Fruit fly (Drosophila melanogaster) whole organism, embryonic: ENCODE measurements around the gene CG4267.

ENCODE experiments used
- BtbVII ChIP-seq: fragments of 200-800 bp; sonication (Bioruptor generic); optimal IDR thresholded peaks from 3 replicates; lab custom pipeline; 2017; ENCODE audit warnings: missing biosample characterization, mild to moderate bottlenecking, missing genetic modification characterization
- CG11085 ChIP-seq: fragments of 200-800 bp; sonication (Bioruptor generic); IDR thresholded peaks from 2 replicates; pipeline ENCODE4 v1.3.6; 2022; ENCODE audit warnings: missing biosample characterization, missing genetic modification characterization
- CG11560 ChIP-seq: fragments of 200-800 bp; sonication (Bioruptor generic); IDR thresholded peaks from 3 replicates; pipeline ENCODE4 v1.3.6; 2022; ENCODE audit warnings: missing biosample characterization, missing genetic modification characterization
- CG12104 ChIP-seq: fragments of 200-800 bp; sonication (Bioruptor generic); optimal IDR thresholded peaks from 3 replicates; lab custom pipeline; 2016; ENCODE audit warnings: missing biosample characterization, missing genetic modification characterization
- CG12155 ChIP-seq: fragments of 200-800 bp; sonication (Bioruptor generic); optimal IDR thresholded peaks from 3 replicates; lab custom pipeline; 2016; ENCODE audit warnings: missing biosample characterization, missing genetic modification characterization
- CG12744 ChIP-seq: fragments of 200-800 bp; sonication (Bioruptor generic); optimal IDR thresholded peaks from 2 replicates; lab custom pipeline; 2016; ENCODE audit warnings: missing biosample characterization, missing genetic modification characterization
- CG13287 ChIP-seq: fragments of 200-800 bp; sonication (Bioruptor generic); IDR thresholded peaks from 2 replicates; pipeline ENCODE4 v1.3.6; 2022; ENCODE audit warnings: missing biosample characterization, missing genetic modification characterization; ENCODE audit not compliant: partially characterized antibody
- CG17568 ChIP-seq: fragments of 200-800 bp; sonication (Bioruptor generic); optimal IDR thresholded peaks from 2 replicates; lab custom pipeline; 2018; ENCODE audit warnings: missing biosample characterization, mild to moderate bottlenecking, missing genetic modification characterization, moderate library complexity
- CG2129 ChIP-seq: fragments of 200-800 bp; sonication (Bioruptor generic); IDR thresholded peaks from 2 replicates; pipeline ENCODE4 v1.3.6; 2022; ENCODE audit warnings: missing biosample characterization, missing genetic modification characterization; ENCODE audit not compliant: partially characterized antibody
- CG32772 ChIP-seq: fragments of 200-800 bp; sonication (Bioruptor generic); IDR thresholded peaks from 2 replicates; pipeline ENCODE4 v1.3.6; 2022; ENCODE audit warnings: missing biosample characterization, missing genetic modification characterization
- CG3407 ChIP-seq: fragments of 200-800 bp; sonication (Bioruptor generic); optimal IDR thresholded peaks from 2 replicates; lab custom pipeline; 2018; ENCODE audit warnings: missing biosample characterization, mild to moderate bottlenecking, missing genetic modification characterization
- CG34376 ChIP-seq: fragments of 200-800 bp; sonication (Bioruptor generic); optimal IDR thresholded peaks from 2 replicates; lab custom pipeline; 2018; ENCODE audit warnings: missing biosample characterization, mild to moderate bottlenecking, missing genetic modification characterization
- CG34422 ChIP-seq: fragments of 200-800 bp; sonication (Bioruptor generic); IDR thresholded peaks from 3 replicates; pipeline ENCODE4 v1.3.6; 2022; ENCODE audit warnings: missing biosample characterization, missing genetic modification characterization
- CG7271 ChIP-seq: fragments of 200-800 bp; sonication (Bioruptor generic); optimal IDR thresholded peaks from 2 replicates; lab custom pipeline; 2018; ENCODE audit warnings: missing biosample characterization, mild to moderate bottlenecking, missing genetic modification characterization, moderate library complexity
- D19B ChIP-seq: fragments of 200-800 bp; sonication (Bioruptor generic); optimal IDR thresholded peaks from 2 replicates; lab custom pipeline; 2017; ENCODE audit warnings: missing biosample characterization, mild to moderate bottlenecking, missing genetic modification characterization
- Dll ChIP-seq: fragments of 200-800 bp; sonication (Bioruptor generic); IDR thresholded peaks from 4 replicates; pipeline ENCODE4 v1.3.6; 2022; ENCODE audit warnings: missing biosample characterization, missing genetic modification characterization; ENCODE audit not compliant: partially characterized antibody
- Eip74EF ChIP-seq, 2 experiments: fragments of 200-800 bp in 1 of 2; fragments of >200 bp in 1 of 2; sonication (Bioruptor generic) in 1 of 2; optimal IDR thresholded peaks; 2 replicates each; lab custom pipeline; 2017 to 2019; ENCODE audit warnings: missing biosample characterization in 2 of 2, missing genetic modification characterization in 2 of 2, mild to moderate bottlenecking in 1 of 2, moderate library complexity in 1 of 2
- Fer2 ChIP-seq: fragments of 200-800 bp; sonication (Bioruptor generic); optimal IDR thresholded peaks from 2 replicates; lab custom pipeline; 2018; ENCODE audit warnings: missing biosample characterization, mild to moderate bottlenecking, missing genetic modification characterization, moderate library complexity
- H15 ChIP-seq: fragments of 200-800 bp; sonication (Bioruptor generic); IDR thresholded peaks from 3 replicates; pipeline ENCODE4 v1.3.6; 2022; ENCODE audit warnings: missing biosample characterization, missing genetic modification characterization
- Hand ChIP-seq: fragments of 200-800 bp; sonication (Bioruptor generic); optimal IDR thresholded peaks from 2 replicates; lab custom pipeline; 2017; ENCODE audit warnings: mild to moderate bottlenecking, missing biosample characterization, missing genetic modification reagents, missing genetic modification characterization
- Hmx ChIP-seq: fragments of 200-800 bp; sonication (Bioruptor generic); optimal IDR thresholded peaks from 2 replicates; lab custom pipeline; 2016; ENCODE audit warnings: missing biosample characterization, missing genetic modification characterization
- Nf-YC ChIP-seq: fragments of 200-800 bp; optimal IDR thresholded peaks from 3 replicates; lab custom pipeline; 2019; ENCODE audit warnings: missing biosample characterization, mild to moderate bottlenecking, missing genetic modification characterization, moderate library complexity
- ac ChIP-seq: fragments of 200-800 bp; sonication (Bioruptor generic); optimal IDR thresholded peaks from 3 replicates; lab custom pipeline; 2017; ENCODE audit warnings: missing biosample characterization, mild to moderate bottlenecking, missing genetic modification characterization
- bbx ChIP-seq: fragments of 200-800 bp; sonication (Bioruptor generic); IDR thresholded peaks from 2 replicates; pipeline ENCODE4 v1.3.6; 2022; ENCODE audit warnings: missing biosample characterization, missing genetic modification characterization; ENCODE audit not compliant: partially characterized antibody
- chinmo ChIP-seq: fragments of 200-800 bp; sonication (Bioruptor generic); IDR thresholded peaks from 4 replicates; pipeline ENCODE4 v1.3.6; 2022; ENCODE audit warnings: missing biosample characterization, missing genetic modification characterization; ENCODE audit not compliant: partially characterized antibody
- crol ChIP-seq: fragments of 200-800 bp; sonication (Bioruptor generic); IDR thresholded peaks from 2 replicates; pipeline ENCODE4 v1.3.6; 2022; ENCODE audit warnings: missing biosample characterization, missing genetic modification characterization
- ems ChIP-seq: fragments of 200-800 bp; sonication (Bioruptor generic); optimal IDR thresholded peaks from 3 replicates; lab custom pipeline; 2016; ENCODE audit warnings: missing biosample characterization, missing genetic modification characterization
- en ChIP-seq: fragments of 200-800 bp; sonication (Bioruptor generic); optimal IDR thresholded peaks from 2 replicates; lab custom pipeline; 2016; ENCODE audit warnings: missing biosample characterization, missing genetic modification characterization
- eve ChIP-seq, 2 experiments: fragments of >200 bp; optimal IDR thresholded peaks; 2 replicates each; lab custom pipeline; 2017; ENCODE audit warnings: missing biosample characterization in 2 of 2, missing genetic modification characterization in 2 of 2
- eyg ChIP-seq: fragments of 200-800 bp; sonication (Bioruptor generic); optimal IDR thresholded peaks from 3 replicates; lab custom pipeline; 2016; ENCODE audit warnings: missing biosample characterization, missing genetic modification characterization
- fd96Cb ChIP-seq: fragments of 200-800 bp; sonication (Bioruptor generic); optimal IDR thresholded peaks from 2 replicates; lab custom pipeline; 2018; ENCODE audit warnings: missing biosample characterization, mild to moderate bottlenecking, missing genetic modification characterization, moderate library complexity
- gcm2 ChIP-seq: fragments of 200-800 bp; sonication (Bioruptor generic); optimal IDR thresholded peaks from 2 replicates; lab custom pipeline; 2016; ENCODE audit warnings: missing biosample characterization, missing genetic modification characterization
- h ChIP-seq: fragments of >200 bp; optimal IDR thresholded peaks from 2 replicates; lab custom pipeline; 2017
- hkb ChIP-seq, 2 experiments: fragments of 200-800 bp in 1 of 2; fragments of >200 bp in 1 of 2; sonication (Bioruptor generic) in 1 of 2; IDR thresholded peaks in 1 of 2; optimal IDR thresholded peaks in 1 of 2; 2 replicates each; pipeline versions ENCODE4 v1.3.6 to Lab custom; 2017 to 2022; ENCODE audit warnings: missing biosample characterization in 1 of 2, missing genetic modification characterization in 1 of 2
- inv ChIP-seq: fragments of 200-800 bp; sonication (Bioruptor generic); IDR thresholded peaks from 2 replicates; pipeline ENCODE4 v1.3.6; 2022; ENCODE audit warnings: missing biosample characterization, missing genetic modification characterization; ENCODE audit not compliant: partially characterized antibody
- kay ChIP-seq: fragments of 200-800 bp; sonication (Bioruptor generic); optimal IDR thresholded peaks from 2 replicates; lab custom pipeline; 2016; ENCODE audit warnings: missing biosample characterization, missing genetic modification characterization
- ken ChIP-seq: fragments of 200-800 bp; sonication (Bioruptor generic); IDR thresholded peaks from 3 replicates; pipeline ENCODE4 v1.3.6; 2022; ENCODE audit warnings: missing biosample characterization, missing genetic modification characterization
- kni ChIP-seq: fragments of 200-800 bp; sonication (Bioruptor generic); optimal IDR thresholded peaks from 3 replicates; lab custom pipeline; 2017; ENCODE audit warnings: mild to moderate bottlenecking, missing biosample characterization, missing genetic modification reagents, missing genetic modification characterization
- lab ChIP-seq: fragments of 200-800 bp; sonication (Bioruptor generic); optimal IDR thresholded peaks from 3 replicates; lab custom pipeline; 2017; ENCODE audit warnings: missing biosample characterization, missing genetic modification characterization, mild to moderate bottlenecking, moderate library complexity, missing genetic modification reagents
- lilli ChIP-seq: fragments of 200-800 bp; sonication (Bioruptor generic); optimal IDR thresholded peaks from 3 replicates; lab custom pipeline; 2016; ENCODE audit warnings: missing biosample characterization, missing genetic modification characterization
- mirr ChIP-seq: fragments of 200-800 bp; sonication (Bioruptor generic); optimal IDR thresholded peaks from 3 replicates; lab custom pipeline; 2018; ENCODE audit warnings: missing biosample characterization, mild to moderate bottlenecking, missing genetic modification characterization
- pros ChIP-seq: fragments of 200-800 bp; sonication (Bioruptor generic); optimal IDR thresholded peaks from 3 replicates; lab custom pipeline; 2019; ENCODE audit warnings: missing biosample characterization, mild to moderate bottlenecking, missing genetic modification characterization, moderate library complexity
- row ChIP-seq: fragments of 200-800 bp; sonication (Bioruptor generic); IDR thresholded peaks from 3 replicates; pipeline ENCODE4 v1.3.6; 2022; ENCODE audit warnings: missing biosample characterization, missing genetic modification characterization
- sug ChIP-seq: fragments of 200-800 bp; optimal IDR thresholded peaks from 2 replicates; lab custom pipeline; 2019; ENCODE audit warnings: missing biosample characterization, mild to moderate bottlenecking, missing genetic modification characterization, moderate library complexity
- yki ChIP-seq: fragments of >200 bp; optimal IDR thresholded peaks from 3 replicates; lab custom pipeline; 2018

CG4267 gene

DNA sequence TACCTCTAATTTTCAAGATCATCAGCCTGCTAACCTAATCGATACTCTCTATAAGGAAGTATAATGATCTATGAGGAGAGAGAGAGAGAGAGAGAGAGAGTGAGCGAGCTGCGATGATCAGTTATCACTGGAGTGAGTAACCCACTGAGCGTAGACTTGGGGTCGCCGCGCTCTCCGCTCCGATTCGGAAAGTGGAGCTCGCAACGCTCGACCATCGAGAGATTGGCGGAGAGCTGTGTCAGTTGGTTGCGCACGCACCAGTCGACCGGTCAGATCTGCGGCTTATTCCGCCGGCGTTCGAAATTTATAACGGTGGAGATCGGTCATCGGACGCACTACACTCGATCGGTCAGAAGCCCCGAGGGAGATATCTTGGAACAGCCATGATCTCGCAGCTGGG, at the start of gene CG4267 (continued):
- TF ChIP-seq Hand (GFP tag; lab: Kevin White, UChicago) (no peak), yki (peak; percentile 87), Eip74EF (GFP tag; optimal IDR thresholded peaks at IDR 0.05; lab: Kevin White, UChicago) (no peak), Dll (GFP tag; lab: Robert Waterston, UW) (peak; percentile 63), Hmx (GFP tag; lab: Kevin White, UChicago) (no peak), inv (GFP tag; lab: Robert Waterston, UW) (no peak), ken (GFP tag; lab: Robert Waterston, UW) (0 out of 3 replicates have a peak, but pooled peaks have one; percentile 27), CG34422 (GFP tag; lab: Robert Waterston, UW) (no peak), chinmo (GFP tag; lab: Robert Waterston, UW) (peak; percentile 90; the same call in 3 of the 4 replicates), lilli (GFP tag; lab: Kevin White, UChicago) (no peak), CG13287 (GFP tag; lab: Robert Waterston, UW) (peak; percentile 50), hkb (optimal IDR thresholded peaks at IDR 0.05; lab: Kevin White, UChicago) (no peak), hkb (GFP tag; IDR thresholded peaks at IDR 0.05; lab: Robert Waterston, UW) (0 out of 2 replicates have a peak, but pooled peaks have one; percentile 31), CG34376 (GFP tag; lab: Kevin White, UChicago) (no peak), CG12744 (no peak), gcm2 (GFP tag; lab: Kevin White, UChicago) (no peak), ems (GFP tag; lab: Kevin White, UChicago) (no peak), CG32772 (no peak), lab (GFP tag; lab: Kevin White, UChicago) (no peak), pros (no peak), CG11560 (no peak), eyg (GFP tag; lab: Kevin White, UChicago) (no peak), h (lab: Kevin White, UChicago) (no peak), kay (GFP tag; lab: Kevin White, UChicago) (no peak), CG12155 (GFP tag; lab: Kevin White, UChicago) (no peak), ac (GFP tag; lab: Kevin White, UChicago) (no peak), D19B (GFP tag; lab: Kevin White, UChicago) (no peak), row (GFP tag; lab: Robert Waterston, UW) (no peak), CG12104 (no peak), eve (GFP tag; optimal IDR thresholded peaks at IDR 0.05; lab: Kevin White, UChicago) (no peak), H15 (GFP tag; lab: Robert Waterston, UW) (no peak), bbx (GFP tag; lab: Robert Waterston, UW) (no peak), crol (no peak), CG7271 (tag; lab: Kevin White, UChicago) (no peak), CG11085 (no peak), Fer2 (no peak), fd96Cb (tag; lab: Kevin White, UChicago) (no peak), Nf-YC (no peak), CG3407 (GFP tag; lab: Kevin White, UChicago) (no peak), mirr (GFP tag; lab: Kevin White, UChicago) (no peak), sug (no peak), CG17568 (GFP tag; lab: Kevin White, UChicago) (no peak), CG2129 (GFP tag; lab: Robert Waterston, UW) (no peak), BtbVII (GFP tag; lab: Kevin White, UChicago) (no peak), kni (no peak), en (GFP tag; lab: Kevin White, UChicago) (no peak)
